Worm (Caenorhabditis elegans) whole organism, late embryonic: Measurements from ENCODE around the gene T02H6.9.

Source experiments
- C38D4.7 ChIP-seq: fragments of 200-800 bp; sonication (Bioruptor generic); optimal IDR thresholded peaks from 2 replicates; lab custom pipeline; 2018; ENCODE audit warnings: mild to moderate bottlenecking, missing genetic modification characterization, moderate library complexity, missing compliant biosample characterization
- K09A11.1 ChIP-seq: sonication (generic microtip); optimal IDR thresholded peaks from 2 replicates; lab custom pipeline; 2017; ENCODE audit warnings: antibody characterized with exemption, mild to moderate bottlenecking, missing genetic modification characterization, missing compliant biosample characterization; ENCODE audit not compliant: insufficient read depth
- T23F11.4 ChIP-seq: fragments of 200-800 bp; sonication (Bioruptor generic); optimal IDR thresholded peaks from 2 replicates; lab custom pipeline; 2018; ENCODE audit warnings: mild to moderate bottlenecking, missing genetic modification characterization, missing compliant biosample characterization
- Y22D7AL.16 ChIP-seq: sonication (generic microtip); optimal IDR thresholded peaks from 2 replicates; lab custom pipeline; 2016; ENCODE audit warnings: missing genetic modification characterization, missing compliant biosample characterization
- ahr-1 ChIP-seq: sonication (generic microtip); optimal IDR thresholded peaks from 2 replicates; lab custom pipeline; 2016; ENCODE audit warnings: missing genetic modification characterization, missing compliant biosample characterization
- ceh-14 ChIP-seq: sonication (generic microtip); optimal IDR thresholded peaks from 2 replicates; lab custom pipeline; 2016; ENCODE audit warnings: missing genotype, missing genetic modification characterization, missing compliant biosample characterization
- ceh-18 ChIP-seq: sonication (generic microtip); optimal IDR thresholded peaks from 2 replicates; lab custom pipeline; 2016; ENCODE audit warnings: missing genetic modification characterization, missing compliant biosample characterization
- ceh-22 ChIP-seq: sonication (generic microtip); optimal IDR thresholded peaks from 2 replicates; lab custom pipeline; 2017; ENCODE audit warnings: missing biosample characterization, missing genetic modification characterization
- ceh-24 ChIP-seq: sonication (generic microtip); optimal IDR thresholded peaks from 2 replicates; lab custom pipeline; 2016; ENCODE audit warnings: mild to moderate bottlenecking, missing genetic modification characterization, missing compliant biosample characterization
- ceh-34 ChIP-seq: sonication (generic microtip); optimal IDR thresholded peaks from 2 replicates; lab custom pipeline; 2016; ENCODE audit warnings: mild to moderate bottlenecking, missing genetic modification characterization, missing compliant biosample characterization
- ceh-45 ChIP-seq: fragments of 200-800 bp; sonication (Bioruptor generic); IDR thresholded peaks from 2 replicates; pipeline ENCODE4 v1.3.6; 2022; ENCODE audit warnings: missing genetic modification reagents, missing genetic modification characterization, missing compliant biosample characterization
- ceh-48 ChIP-seq: sonication (generic microtip); optimal IDR thresholded peaks from 2 replicates; lab custom pipeline; 2016; ENCODE audit warnings: missing genetic modification characterization, inconsistent platforms, missing compliant biosample characterization
- dve-1 ChIP-seq: sonication (generic microtip); optimal IDR thresholded peaks from 2 replicates; lab custom pipeline; 2017; ENCODE audit warnings: antibody characterized with exemption, mild to moderate bottlenecking, missing genetic modification characterization, missing compliant biosample characterization
- elt-2 ChIP-seq: sonication (generic microtip); optimal IDR thresholded peaks from 2 replicates; lab custom pipeline; 2016; ENCODE audit warnings: missing genetic modification reagents, missing genetic modification characterization, missing compliant biosample characterization
- elt-4 ChIP-seq: sonication (generic microtip); optimal IDR thresholded peaks from 2 replicates; lab custom pipeline; 2016; ENCODE audit warnings: missing genetic modification characterization, missing compliant biosample characterization
- ets-4 ChIP-seq: sonication (generic microtip); optimal IDR thresholded peaks from 2 replicates; lab custom pipeline; 2016; ENCODE audit warnings: missing genetic modification characterization, missing compliant biosample characterization
- fkh-6 ChIP-seq: sonication (generic microtip); optimal IDR thresholded peaks from 2 replicates; lab custom pipeline; 2016; ENCODE audit warnings: missing genetic modification characterization, missing compliant biosample characterization
- gmeb-2 ChIP-seq: sonication (generic microtip); optimal IDR thresholded peaks from 2 replicates; lab custom pipeline; 2016; ENCODE audit warnings: missing genetic modification characterization, inconsistent platforms, missing compliant biosample characterization
- hlh-15 ChIP-seq: sonication (generic microtip); optimal IDR thresholded peaks from 2 replicates; lab custom pipeline; 2016; ENCODE audit warnings: missing genetic modification characterization, missing compliant biosample characterization
- hlh-30 ChIP-seq: sonication (generic microtip); optimal IDR thresholded peaks from 2 replicates; lab custom pipeline; 2017; ENCODE audit warnings: antibody characterized with exemption, missing genetic modification characterization, missing compliant biosample characterization; ENCODE audit not compliant: insufficient read depth
- hlh-6 ChIP-seq: sonication (generic microtip); optimal IDR thresholded peaks from 2 replicates; lab custom pipeline; 2016; ENCODE audit warnings: missing genotype, missing genetic modification characterization, missing compliant biosample characterization
- mec-3 ChIP-seq: sonication (generic microtip); optimal IDR thresholded peaks from 2 replicates; lab custom pipeline; 2016; ENCODE audit warnings: borderline replicate concordance, missing genetic modification characterization, missing compliant biosample characterization
- nfya-1 ChIP-seq: sonication (generic microtip); optimal IDR thresholded peaks from 2 replicates; lab custom pipeline; 2017; ENCODE audit warnings: missing genetic modification characterization, mild to moderate bottlenecking, missing compliant biosample characterization, antibody characterized with exemption, moderate library complexity
- nhr-11 ChIP-seq: fragments of 150-350 bp; optimal IDR thresholded peaks from 2 replicates; lab custom pipeline; 2014; ENCODE audit warnings: missing biosample characterization, missing genetic modification characterization
- nhr-232 ChIP-seq: sonication (generic microtip); optimal IDR thresholded peaks from 2 replicates; lab custom pipeline; 2016; ENCODE audit warnings: missing genetic modification characterization, missing compliant biosample characterization
- pat-9 ChIP-seq: fragments of 200-800 bp; sonication (Bioruptor generic); optimal IDR thresholded peaks from 2 replicates; lab custom pipeline; 2018; ENCODE audit warnings: mild to moderate bottlenecking, missing genetic modification characterization, moderate library complexity, missing compliant biosample characterization
- pax-1 ChIP-seq: fragments of 150-350 bp; optimal IDR thresholded peaks from 2 replicates; lab custom pipeline; 2014; ENCODE audit warnings: missing biosample characterization, missing genetic modification characterization
- pha-2 ChIP-seq: sonication (generic microtip); optimal IDR thresholded peaks from 2 replicates; lab custom pipeline; 2017; ENCODE audit warnings: mild to moderate bottlenecking, missing genetic modification characterization, missing compliant biosample characterization
- pha-4 ChIP-seq: fragments of 150-350 bp; optimal IDR thresholded peaks from 2 replicates; lab custom pipeline; 2018; ENCODE audit warnings: missing biosample characterization, missing genetic modification reagents, missing genetic modification characterization
- pqm-1 ChIP-seq: sonication (generic microtip); optimal IDR thresholded peaks from 2 replicates; lab custom pipeline; 2016; ENCODE audit warnings: missing genetic modification characterization, missing compliant biosample characterization
- ref-2 ChIP-seq: sonication (generic microtip); optimal IDR thresholded peaks from 2 replicates; lab custom pipeline; 2016; ENCODE audit warnings: missing genetic modification characterization, missing compliant biosample characterization
- rnt-1 ChIP-seq: sonication (generic microtip); optimal IDR thresholded peaks from 2 replicates; lab custom pipeline; 2016; ENCODE audit warnings: missing genetic modification characterization, missing compliant biosample characterization
- sdc-2 ChIP-seq: sonication (generic microtip); optimal IDR thresholded peaks from 2 replicates; lab custom pipeline; 2016; ENCODE audit warnings: missing genotype, missing genetic modification characterization, missing compliant biosample characterization
- sox-2 ChIP-seq: fragments of 200-800 bp; sonication (Bioruptor generic); IDR thresholded peaks from 2 replicates; pipeline ENCODE4 v1.3.6; 2022; ENCODE audit warnings: missing genetic modification reagents, missing genetic modification characterization, missing compliant biosample characterization
- syd-9 ChIP-seq: sonication (generic microtip); optimal IDR thresholded peaks from 2 replicates; lab custom pipeline; 2016; ENCODE audit warnings: mild to moderate bottlenecking, missing genetic modification characterization, moderate library complexity, missing compliant biosample characterization
- tbx-2 ChIP-seq: sonication (generic microtip); optimal IDR thresholded peaks from 2 replicates; lab custom pipeline; 2016; ENCODE audit warnings: missing genetic modification characterization, missing compliant biosample characterization
- ttx-3 ChIP-seq: sonication (generic microtip); optimal IDR thresholded peaks from 2 replicates; lab custom pipeline; 2016; ENCODE audit warnings: missing genetic modification reagents, missing genetic modification characterization, missing compliant biosample characterization
- unc-42 ChIP-seq: sonication (generic microtip); optimal IDR thresholded peaks from 2 replicates; lab custom pipeline; 2016; ENCODE audit warnings: missing genotype, missing genetic modification characterization, missing compliant biosample characterization
- unc-55 ChIP-seq: sonication (generic microtip); optimal IDR thresholded peaks from 2 replicates; lab custom pipeline; 2017; ENCODE audit warnings: missing biosample characterization, missing genetic modification reagents, missing genetic modification characterization
- unc-86 ChIP-seq: sonication (generic microtip); optimal IDR thresholded peaks from 2 replicates; lab custom pipeline; 2016; ENCODE audit warnings: missing genetic modification characterization, missing compliant biosample characterization

Gene T02H6.9

DNA sequence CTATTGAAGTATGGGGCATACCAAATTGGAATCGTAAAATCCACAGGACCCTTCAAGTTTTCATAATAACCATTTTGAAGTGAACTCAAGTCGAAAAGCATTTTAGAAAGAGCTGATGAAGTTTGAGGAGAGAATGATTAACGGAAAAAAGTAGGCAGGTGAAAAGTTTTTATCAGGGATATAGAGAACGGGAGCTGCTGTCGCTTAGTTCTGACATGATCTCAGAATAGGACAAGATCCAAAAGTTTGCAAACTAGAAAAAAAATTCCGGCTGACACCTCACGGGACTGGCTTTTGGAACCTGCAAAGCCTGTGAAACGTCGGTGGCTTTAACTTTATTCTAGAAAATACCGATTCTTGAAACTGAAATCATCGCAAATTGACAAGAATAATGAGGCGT is 7.7 kb upstream of the T02H6.9 start, which contains the start of gene sri-46:
Gene sri-46, minus strand, starts transcription at position 101 of the 400 bp plus-strand sequence.
- TF ChIP-seq ceh-45 (no peak), K09A11.1 (tag; lab: Kevin White, UChicago) (no peak), sdc-2 (tag; lab: Kevin White, UChicago) (no peak), hlh-30 (tag; lab: Kevin White, UChicago) (no peak), ceh-14 (no peak), sox-2 (GFP tag; lab: Robert Waterston, UW) (no peak), pha-2 (tag; lab: Kevin White, UChicago) (no peak)

DNA sequence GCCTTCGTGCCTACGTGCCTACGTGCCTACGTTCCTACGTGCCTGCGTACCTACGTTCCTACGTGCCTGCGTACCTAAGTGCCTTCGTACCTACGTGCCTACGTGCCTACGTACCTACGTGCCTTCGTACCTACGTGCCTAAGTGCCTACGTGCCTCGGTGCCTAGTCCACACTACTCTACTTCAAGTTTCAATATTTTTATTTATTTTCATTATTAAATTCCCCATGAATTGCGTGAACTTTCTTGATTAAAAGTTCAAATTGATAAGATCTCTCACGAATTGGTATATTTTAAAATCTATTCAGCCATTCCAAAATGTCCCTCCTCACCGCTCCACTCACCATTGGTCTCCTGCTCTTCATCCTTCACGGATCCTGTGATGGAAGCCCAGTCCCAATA is 4.6 kb upstream of the T02H6.9 start, which contains the start of gene Y39F10C.3:
Gene Y39F10C.3, plus strand, starts transcription at position 301 of the 400 bp plus-strand sequence.
- TF ChIP-seq ceh-45 (no peak), C38D4.7 (no peak), ttx-3 (tag; lab: Kevin White, UChicago) (no peak), hlh-6 (no peak)

DNA sequence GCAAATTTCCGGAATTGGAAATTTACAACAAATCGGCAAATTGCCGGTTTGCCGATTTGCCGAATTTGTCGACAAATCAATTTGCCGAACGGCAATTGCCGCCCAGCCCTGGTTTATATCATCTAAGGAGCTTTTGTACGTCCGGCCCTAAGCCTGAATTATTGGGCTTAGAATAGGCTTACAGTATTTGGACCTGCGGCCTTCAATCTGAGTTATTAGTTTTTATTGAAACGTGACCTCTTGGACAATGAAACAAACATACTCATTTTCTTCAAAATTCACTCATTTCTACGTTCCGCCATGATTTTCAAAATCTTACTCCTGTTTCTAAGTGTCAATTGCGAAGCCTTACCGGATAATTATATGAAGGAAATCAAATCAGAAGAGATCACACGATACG is 3.4 kb upstream of the T02H6.9 start, which contains the start of gene Y39F10C.1:
Gene Y39F10C.1, plus strand, starts transcription at position 301 of the 400 bp plus-strand sequence.
- no peak for TF ChIP-seq ceh-48 (tag; lab: Kevin White, UChicago)
- TF ChIP-seq K09A11.1 (tag; lab: Kevin White, UChicago), result no peak
- TF ChIP-seq sdc-2 (tag; lab: Kevin White, UChicago), result no peak
- no peak for TF ChIP-seq elt-2
- no peak for TF ChIP-seq pax-1
- TF ChIP-seq nfya-1, result no peak
- no peak for TF ChIP-seq mec-3 (tag; lab: Kevin White, UChicago)
- TF ChIP-seq pha-4 (tag; lab: Kevin White, UChicago), result no peak
- no peak for TF ChIP-seq sox-2 (GFP tag; lab: Robert Waterston, UW)
- no peak for TF ChIP-seq ceh-24

DNA sequence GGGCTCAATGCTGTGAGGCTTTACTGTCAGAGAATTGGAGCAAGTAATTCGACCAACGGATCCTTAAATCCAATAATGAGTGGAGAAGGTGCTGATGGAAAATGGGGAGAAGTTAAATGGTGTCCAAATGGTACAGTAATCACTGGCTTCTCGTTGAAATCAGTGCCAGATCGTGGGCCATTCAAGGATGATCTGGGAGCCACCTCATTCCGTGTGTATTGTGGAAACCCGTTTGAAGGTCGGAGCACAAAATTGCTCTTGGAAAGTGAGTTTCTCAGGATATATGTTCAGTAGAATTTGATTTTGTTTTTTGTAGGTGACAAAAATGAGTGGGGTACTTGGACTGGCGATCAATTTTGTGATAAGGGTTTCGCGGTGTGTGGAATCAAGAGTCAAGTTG is 2.9 kb upstream of the T02H6.9 start:
- no peak for TF ChIP-seq elt-2
- TF ChIP-seq unc-55 (GFP tag; lab: Kevin White, UChicago), result no peak
- TF ChIP-seq syd-9 (tag; lab: Kevin White, UChicago), result no peak
- TF ChIP-seq unc-42 (tag; lab: Kevin White, UChicago), result no peak
- TF ChIP-seq fkh-6 (tag; lab: Kevin White, UChicago), result no peak
- TF ChIP-seq ref-2 (tag; lab: Kevin White, UChicago), result no peak
- no peak for TF ChIP-seq T23F11.4 (GFP tag; lab: Kevin White, UChicago)
- TF ChIP-seq pqm-1, result no peak
- no peak for TF ChIP-seq gmeb-2 (tag; lab: Kevin White, UChicago)
- TF ChIP-seq hlh-15 (tag; lab: Kevin White, UChicago), result no peak
- no peak for TF ChIP-seq ceh-22
- TF ChIP-seq rnt-1 (tag; lab: Kevin White, UChicago), result no peak
- TF ChIP-seq nhr-232 (tag; lab: Kevin White, UChicago), result no peak

DNA sequence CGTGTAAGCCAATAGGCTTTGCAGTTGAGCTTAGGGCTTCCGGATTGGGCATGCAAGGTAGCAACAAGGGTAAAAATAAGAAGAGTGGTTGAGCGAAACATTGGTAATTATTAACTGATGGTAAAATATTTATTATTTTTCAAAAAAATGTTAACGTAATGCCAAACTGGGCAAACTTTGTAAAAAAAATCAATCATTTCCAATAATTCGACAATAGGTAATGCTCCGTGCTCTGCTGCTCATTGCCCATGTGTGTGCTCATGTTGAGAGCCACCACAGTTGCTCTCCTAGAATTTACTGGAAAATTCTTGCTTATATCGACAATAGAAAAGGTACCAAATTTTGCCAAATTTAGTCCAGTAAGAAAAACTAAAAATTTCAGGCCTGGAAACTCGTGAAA is 1.9 kb downstream of the T02H6.9 start, which contains the start of the genes T02H6.10 and T02H6.8:
Gene T02H6.10, minus strand, starts transcription at position 101 of the 400 bp plus-strand sequence.
Gene T02H6.8, plus strand, starts transcription at position 221 of the 400 bp plus-strand sequence.
- TF ChIP-seq Y22D7AL.16 (no peak), ceh-34 (no peak), ceh-24 (no peak), tbx-2 (tag; lab: Kevin White, UChicago) (no peak), fkh-6 (tag; lab: Kevin White, UChicago) (no peak), ceh-22 (no peak), pha-2 (tag; lab: Kevin White, UChicago) (no peak), unc-86 (tag; lab: Kevin White, UChicago) (no peak), rnt-1 (tag; lab: Kevin White, UChicago) (no peak), hlh-15 (tag; lab: Kevin White, UChicago) (no peak), dve-1 (tag; lab: Kevin White, UChicago) (no peak), ahr-1 (tag; lab: Kevin White, UChicago) (no peak), pat-9 (no peak), nhr-11 (tag; lab: Kevin White, UChicago) (no peak), ets-4 (no peak), elt-4 (tag; lab: Kevin White, UChicago) (no peak), hlh-6 (no peak), ceh-18 (tag; lab: Kevin White, UChicago) (no peak), ceh-14 (no peak)
